Worm (Caenorhabditis elegans) whole organism, L4 larva: ENCODE measurements around the gene Y57E12B.11.

ENCODE experiments used
- D1046.2 ChIP-seq: fragments of 200-800 bp; sonication (Bioruptor generic); IDR thresholded peaks from 2 replicates; pipeline ENCODE4 v1.3.6; 2022; ENCODE audit warnings: missing genetic modification characterization, missing compliant biosample characterization
- pqm-1 ChIP-seq: sonication (generic microtip); optimal IDR thresholded peaks from 2 replicates; lab custom pipeline; 2017; ENCODE audit warnings: missing biosample characterization, missing genetic modification characterization

- TF ChIP-seq D1046.2 (GFP tag; lab: Robert Waterston, UW), result no peak
- TF ChIP-seq pqm-1 (tag; lab: Kevin White, UChicago), result no peak
Measured at ce11 chrV:6949770-6950169, at the start of gene Y57E12B.11.
